Fruit fly (Drosophila melanogaster) whole organism, prepupa: ENCODE data around the gene Scm.

ENCODE experiments used
- CG10631 ChIP-seq: fragments of 200-800 bp; sonication (Bioruptor generic); optimal IDR thresholded peaks from 2 replicates; lab custom pipeline; 2016; ENCODE audit warnings: missing biosample characterization, missing genetic modification characterization
- CG10669 ChIP-seq: fragments of 200-800 bp; sonication (Bioruptor generic); optimal IDR thresholded peaks from 3 replicates; lab custom pipeline; 2018; ENCODE audit warnings: missing biosample characterization, mild to moderate bottlenecking, missing genetic modification characterization, moderate library complexity
- CG11294 ChIP-seq: fragments of 200-800 bp; sonication (Bioruptor generic); IDR thresholded peaks from 2 replicates; pipeline ENCODE4 v1.3.6; 2022; ENCODE audit warnings: missing biosample characterization, missing genetic modification characterization
- CG11762 ChIP-seq: fragments of 200-800 bp; sonication (Bioruptor generic); optimal IDR thresholded peaks from 3 replicates; lab custom pipeline; 2016; ENCODE audit warnings: missing biosample characterization, missing genetic modification characterization; ENCODE audit not compliant: insufficient read depth
- CG11902 ChIP-seq: fragments of 200-800 bp; sonication (Bioruptor generic); optimal IDR thresholded peaks from 3 replicates; lab custom pipeline; 2016; ENCODE audit warnings: missing biosample characterization, missing genetic modification characterization
- CG3032 ChIP-seq: fragments of 200-800 bp; optimal IDR thresholded peaks from 2 replicates; lab custom pipeline; 2019; ENCODE audit warnings: missing biosample characterization, mild to moderate bottlenecking, missing genetic modification characterization, moderate library complexity
- CG34406 ChIP-seq: fragments of 200-800 bp; sonication (Bioruptor generic); optimal IDR thresholded peaks from 3 replicates; lab custom pipeline; 2016; ENCODE audit warnings: missing biosample characterization, missing genetic modification characterization
- CG3919 ChIP-seq: fragments of 200-800 bp; sonication (Bioruptor generic); optimal IDR thresholded peaks from 3 replicates; lab custom pipeline; 2016; ENCODE audit warnings: missing biosample characterization, missing genetic modification characterization
- CG4318 ChIP-seq: fragments of 200-800 bp; sonication (Bioruptor generic); optimal IDR thresholded peaks from 3 replicates; lab custom pipeline; 2017; ENCODE audit warnings: missing biosample characterization, mild to moderate bottlenecking, missing genetic modification characterization
- CG6163 ChIP-seq: fragments of 200-800 bp; sonication (Bioruptor generic); IDR thresholded peaks from 3 replicates; pipeline ENCODE4 v1.3.6; 2022; ENCODE audit warnings: missing biosample characterization, missing genetic modification characterization
- CG6276 ChIP-seq: fragments of 200-800 bp; sonication (Bioruptor generic); optimal IDR thresholded peaks from 2 replicates; lab custom pipeline; 2017; ENCODE audit warnings: missing biosample characterization, mild to moderate bottlenecking, missing genetic modification characterization
- CG6792 ChIP-seq: fragments of 200-800 bp; sonication (Bioruptor generic); optimal IDR thresholded peaks from 3 replicates; lab custom pipeline; 2016; ENCODE audit warnings: missing biosample characterization, missing genetic modification characterization
- CG6808 ChIP-seq: fragments of 200-800 bp; sonication (Bioruptor generic); optimal IDR thresholded peaks from 3 replicates; lab custom pipeline; 2017; ENCODE audit warnings: missing biosample characterization, missing genetic modification characterization, mild to moderate bottlenecking, moderate library complexity, missing genetic modification reagents
- CG6854 ChIP-seq: fragments of 200-800 bp; sonication (Bioruptor generic); optimal IDR thresholded peaks from 2 replicates; lab custom pipeline; 2017; ENCODE audit warnings: missing biosample characterization, mild to moderate bottlenecking, missing genetic modification characterization
- CG7368 ChIP-seq: fragments of 200-800 bp; sonication (Bioruptor generic); optimal IDR thresholded peaks from 3 replicates; lab custom pipeline; 2016; ENCODE audit warnings: missing biosample characterization, missing genetic modification characterization
- CG8319 ChIP-seq: fragments of 200-800 bp; sonication (Bioruptor generic); optimal IDR thresholded peaks from 3 replicates; lab custom pipeline; 2016; ENCODE audit warnings: missing biosample characterization, missing genetic modification characterization
- CG9139 ChIP-seq: fragments of 200-800 bp; sonication (Bioruptor generic); optimal IDR thresholded peaks from 3 replicates; lab custom pipeline; 2017; ENCODE audit warnings: missing biosample characterization, mild to moderate bottlenecking, missing genetic modification characterization
- Eip75B ChIP-seq: fragments of 200-800 bp; sonication (Bioruptor generic); optimal IDR thresholded peaks from 3 replicates; lab custom pipeline; 2016; ENCODE audit warnings: missing biosample characterization, missing genetic modification characterization
- Eip78C ChIP-seq: fragments of 200-800 bp; sonication (Bioruptor generic); peaks from one replicate; lab custom pipeline; 2016; ENCODE audit warnings: missing biosample characterization, missing genetic modification characterization
- Eip93F ChIP-seq: fragments of 200-800 bp; sonication (Bioruptor generic); optimal IDR thresholded peaks from 2 replicates; lab custom pipeline; 2016; ENCODE audit warnings: missing biosample characterization, mild to moderate bottlenecking, missing genetic modification characterization
- Hr38 ChIP-seq: sonication (Bioruptor generic); optimal IDR thresholded peaks from 2 replicates; lab custom pipeline; 2016; ENCODE audit warnings: missing biosample characterization, missing genetic modification characterization
- Hr4 ChIP-seq: fragments of 200-800 bp; sonication (Bioruptor generic); optimal IDR thresholded peaks from 3 replicates; lab custom pipeline; 2016; ENCODE audit warnings: missing biosample characterization, missing genetic modification characterization
- Lpt ChIP-seq: fragments of 200-800 bp; sonication (Bioruptor generic); optimal IDR thresholded peaks from 3 replicates; lab custom pipeline; 2016; ENCODE audit warnings: missing biosample characterization, missing genetic modification characterization
- Met ChIP-seq: fragments of 200-800 bp; sonication (Bioruptor generic); optimal IDR thresholded peaks from 3 replicates; lab custom pipeline; 2016; ENCODE audit warnings: missing biosample characterization, missing genetic modification characterization
- OdsH ChIP-seq: fragments of 200-800 bp; sonication (Bioruptor generic); optimal IDR thresholded peaks from 3 replicates; lab custom pipeline; 2016; ENCODE audit warnings: missing biosample characterization, missing genetic modification characterization
- Smox ChIP-seq: fragments of 200-800 bp; sonication (Bioruptor generic); optimal IDR thresholded peaks from 3 replicates; lab custom pipeline; 2016; ENCODE audit warnings: missing biosample characterization, missing genetic modification characterization
- Sox15 ChIP-seq: fragments of 200-800 bp; sonication (Bioruptor generic); optimal IDR thresholded peaks from 3 replicates; lab custom pipeline; 2016; ENCODE audit warnings: missing biosample characterization, missing genetic modification characterization
- cyc ChIP-seq: fragments of 200-800 bp; sonication (Bioruptor generic); optimal IDR thresholded peaks from 3 replicates; lab custom pipeline; 2016; ENCODE audit warnings: missing biosample characterization, missing genetic modification characterization
- dac ChIP-seq: fragments of 200-800 bp; sonication (Bioruptor generic); optimal IDR thresholded peaks from 2 replicates; lab custom pipeline; 2017; ENCODE audit warnings: missing biosample characterization, mild to moderate bottlenecking, missing genetic modification characterization
- dsx ChIP-seq: fragments of 200-800 bp; optimal IDR thresholded peaks from 3 replicates; lab custom pipeline; 2019; ENCODE audit warnings: missing biosample characterization, mild to moderate bottlenecking, missing genetic modification characterization, moderate library complexity; ENCODE audit not compliant: poor library complexity, severe bottlenecking
- eg ChIP-seq: fragments of 200-800 bp; sonication (Bioruptor generic); IDR thresholded peaks from 3 replicates; pipeline ENCODE4 v1.3.6; 2022; ENCODE audit warnings: missing biosample characterization, missing genetic modification characterization
- esn ChIP-seq: fragments of 200-800 bp; sonication (Bioruptor generic); optimal IDR thresholded peaks from 2 replicates; lab custom pipeline; 2016; ENCODE audit warnings: missing biosample characterization, mild to moderate bottlenecking, missing genetic modification characterization, moderate library complexity
- fd59A ChIP-seq: fragments of 200-800 bp; sonication (Bioruptor generic); optimal IDR thresholded peaks from 2 replicates; lab custom pipeline; 2017; ENCODE audit warnings: missing biosample characterization, mild to moderate bottlenecking, missing genetic modification characterization, missing genetic modification reagents
- fkh ChIP-seq: fragments of 200-800 bp; sonication (Bioruptor generic); optimal IDR thresholded peaks from 3 replicates; lab custom pipeline; 2017; ENCODE audit warnings: missing biosample characterization, mild to moderate bottlenecking, missing genetic modification characterization, moderate library complexity
- net ChIP-seq: fragments of 200-800 bp; sonication (Bioruptor generic); optimal IDR thresholded peaks from 3 replicates; lab custom pipeline; 2016; ENCODE audit warnings: missing biosample characterization, missing genetic modification characterization
- salr ChIP-seq, 2 experiments: fragments of 200-800 bp; sonication (Bioruptor generic); optimal IDR thresholded peaks; 3 replicates each; lab custom pipeline; 2016 to 2018; ENCODE audit warnings: missing biosample characterization in 2 of 2, missing genetic modification characterization in 2 of 2, mild to moderate bottlenecking in 1 of 2
- spab ChIP-seq: fragments of 200-800 bp; sonication (Bioruptor generic); optimal IDR thresholded peaks from 2 replicates; lab custom pipeline; 2017; ENCODE audit warnings: missing biosample characterization, mild to moderate bottlenecking, missing genetic modification characterization, missing genetic modification reagents
- ss ChIP-seq, 2 experiments: fragments of 200-800 bp; sonication (Bioruptor generic); optimal IDR thresholded peaks; 2 replicates in 1 of 2; 3 replicates in 1 of 2; lab custom pipeline; 2017 to 2018; ENCODE audit warnings: mild to moderate bottlenecking in 2 of 2, missing biosample characterization in 2 of 2, missing genetic modification characterization in 2 of 2, moderate library complexity in 1 of 2
- svp ChIP-seq: fragments of 200-800 bp; sonication (Bioruptor generic); peaks from one replicate; lab custom pipeline; 2016; ENCODE audit warnings: missing biosample characterization, missing genetic modification characterization
- topi ChIP-seq: fragments of 200-800 bp; sonication (Bioruptor generic); optimal IDR thresholded peaks from 3 replicates; lab custom pipeline; 2016; ENCODE audit warnings: missing biosample characterization, missing genetic modification characterization
- vri ChIP-seq: fragments of 200-800 bp; sonication (Bioruptor generic); optimal IDR thresholded peaks from 3 replicates; lab custom pipeline; 2016; ENCODE audit warnings: missing biosample characterization, mild to moderate bottlenecking, missing genetic modification characterization

The Scm gene

dm6 chr3R:9640313-9640712 is 2.9 kb upstream of the Scm start:
- no peak for TF ChIP-seq CG3919 (GFP tag; lab: Kevin White, UChicago)
- no peak for TF ChIP-seq cyc (GFP tag; lab: Kevin White, UChicago)
- TF ChIP-seq dac, result no peak
- TF ChIP-seq CG10669 (GFP tag; lab: Kevin White, UChicago), result no peak
- no peak for TF ChIP-seq salr (GFP tag; optimal IDR thresholded peaks at IDR 0.05; lab: Kevin White, UChicago)
- TF ChIP-seq spab, result no peak

- no peak for TF ChIP-seq CG34406 (GFP tag; lab: Kevin White, UChicago)
- TF ChIP-seq CG9139 (GFP tag; lab: Kevin White, UChicago), result no peak
- TF ChIP-seq CG10669 (GFP tag; lab: Kevin White, UChicago), result no peak
- TF ChIP-seq net (GFP tag; lab: Kevin White, UChicago), result no peak
- no peak for TF ChIP-seq ss (GFP tag; optimal IDR thresholded peaks at IDR 0.05; lab: Kevin White, UChicago)
- no peak for TF ChIP-seq Sox15 (GFP tag; lab: Kevin White, UChicago)
- no peak for TF ChIP-seq CG3919 (GFP tag; lab: Kevin White, UChicago)
- TF ChIP-seq CG6808 (GFP tag; lab: Kevin White, UChicago), result no peak
- no peak for TF ChIP-seq CG11762 (GFP tag; lab: Kevin White, UChicago)
- TF ChIP-seq CG6276 (GFP tag; lab: Kevin White, UChicago), result no peak
- TF ChIP-seq eg (GFP tag; lab: Robert Waterston, UW), result no peak
- TF ChIP-seq OdsH (GFP tag; lab: Kevin White, UChicago), result no peak
- no peak for TF ChIP-seq Smox (GFP tag; lab: Kevin White, UChicago)
- no peak for TF ChIP-seq CG6163 (GFP tag; lab: Robert Waterston, UW)
- no peak for TF ChIP-seq Met (GFP tag; lab: Kevin White, UChicago)
- no peak for TF ChIP-seq topi (GFP tag; lab: Kevin White, UChicago)
- no peak for TF ChIP-seq fd59A
- no peak for TF ChIP-seq CG6792 (GFP tag; lab: Kevin White, UChicago)
Observed at dm6 chr3R:9637882-9638281, 471 bp upstream of the Scm start, which contains the start of gene Dh44. TSS of gene Dh44 (plus strand) at chr3R:9638182.

- TF ChIP-seq CG11294, result no peak
- no peak for TF ChIP-seq CG8319 (GFP tag; lab: Kevin White, UChicago)
- TF ChIP-seq eg (GFP tag; lab: Robert Waterston, UW), result no peak
- TF ChIP-seq svp (GFP tag; lab: Kevin White, UChicago), result peak; percentile 98
Observed at dm6 chr3R:9632110-9632921, 5.1 kb downstream of the Scm start.

- no peak for TF ChIP-seq Eip93F
- TF ChIP-seq Smox (GFP tag; lab: Kevin White, UChicago), result no peak
- no peak for TF ChIP-seq CG11902
- peak; percentile 80 for TF ChIP-seq fkh (GFP tag; lab: Kevin White, UChicago)
- no peak for TF ChIP-seq dac
- no peak for TF ChIP-seq CG34406 (GFP tag; lab: Kevin White, UChicago)
- TF ChIP-seq CG7368, result no peak
Observed at dm6 chr3R:9631564-9631963, 5.8 kb downstream of the Scm start, which contains the start of gene SpdS. TSS of gene SpdS (plus strand) at chr3R:9631641.

dm6 chr3R:9630633-9631095 is 6.7 kb downstream of the Scm start, which contains the start of gene Calr:
TSS of gene Calr (minus strand) at chr3R:9630851.
- TF ChIP-seq CG3032 (tag; lab: Kevin White, UChicago) (peak; percentile 4), dsx (GFP tag; lab: Kevin White, UChicago) (no peak), Eip78C (GFP tag; lab: Kevin White, UChicago) (peak; percentile 87), OdsH (GFP tag; lab: Kevin White, UChicago) (no peak), svp (GFP tag; lab: Kevin White, UChicago) (peak; percentile 89), fd59A (no peak), esn (GFP tag; lab: Kevin White, UChicago) (peak; percentile 47), Hr38 (GFP tag; lab: Kevin White, UChicago) (no peak), Hr4 (no peak), Eip75B (GFP tag; lab: Kevin White, UChicago) (peak; percentile 57), salr (GFP tag; optimal IDR thresholded peaks at IDR 0.05; lab: Kevin White, UChicago) (no peak), CG6854 (GFP tag; lab: Kevin White, UChicago) (peak; percentile 85), fkh (GFP tag; lab: Kevin White, UChicago) (peak; percentile 84), topi (GFP tag; lab: Kevin White, UChicago) (peak; percentile 33), CG10631 (GFP tag; lab: Kevin White, UChicago) (no peak), CG7368 (peak; percentile 2), ss (GFP tag; optimal IDR thresholded peaks at IDR 0.05; lab: Kevin White, UChicago) (no peak), vri (peak; percentile 60), CG4318 (GFP tag; lab: Kevin White, UChicago) (no peak), Lpt (GFP tag; lab: Kevin White, UChicago) (no peak)
